Worm (Caenorhabditis elegans): Measurements from ENCODE around the gene pho-13.

DNA sequence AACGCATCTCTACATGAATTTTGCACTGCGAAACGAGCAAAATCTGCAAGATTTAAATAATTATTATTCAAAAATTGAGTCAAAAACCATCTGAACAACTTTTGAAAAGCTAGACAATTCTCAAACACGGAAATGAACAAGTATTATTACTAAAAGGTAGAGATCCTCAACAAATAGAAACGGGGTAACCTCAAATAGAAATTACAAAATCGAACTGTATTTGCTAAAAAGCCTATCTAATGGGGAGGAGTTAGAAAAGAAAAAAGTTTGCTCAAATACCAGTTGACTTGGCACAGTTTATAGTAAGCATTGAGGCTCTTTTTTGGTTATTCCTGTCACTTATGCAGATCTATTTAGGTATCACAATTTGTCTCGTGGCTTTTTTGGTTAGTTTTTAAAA, 18.9 kb upstream of the pho-13 start, which contains the start of gene nas-25:
- TF ChIP-seq nhr-11 (tag; optimal IDR thresholded peaks at IDR 0.05) (no peak), nhr-12 (tag; optimal IDR thresholded peaks at IDR 0.05) (no peak), unc-39 (tag; optimal IDR thresholded peaks at IDR 0.05) (no peak), snpc-4 (tag; optimal IDR thresholded peaks at IDR 0.05) (no peak), elt-3 (tag; optimal IDR thresholded peaks at IDR 0.05) (no peak), F13H6.1 (tag; optimal IDR thresholded peaks at IDR 0.05) (no peak)

All from whole organism, L2 larva.